Worm (Caenorhabditis elegans) whole organism, late embryonic: ENCODE data around the gene F01G4.6.

Experiments
- C08G9.2 ChIP-seq: sonication (generic microtip); optimal IDR thresholded peaks from 2 replicates; lab custom pipeline; 2016; ENCODE audit warnings: mild to moderate bottlenecking, missing genetic modification characterization, moderate library complexity, missing compliant biosample characterization
- F13H6.1 ChIP-seq: sonication (generic microtip); optimal IDR thresholded peaks from 2 replicates; lab custom pipeline; 2016; ENCODE audit warnings: missing genetic modification characterization, missing compliant biosample characterization
- K02D7.2 ChIP-seq: sonication (generic microtip); optimal IDR thresholded peaks from 2 replicates; lab custom pipeline; 2017; ENCODE audit warnings: mild to moderate bottlenecking, missing genetic modification characterization, missing compliant biosample characterization
- Y22D7AL.16 ChIP-seq: sonication (generic microtip); optimal IDR thresholded peaks from 2 replicates; lab custom pipeline; 2016; ENCODE audit warnings: missing genetic modification characterization, missing compliant biosample characterization
- ama-1 ChIP-seq: fragments of 150-350 bp; optimal IDR thresholded peaks from 2 replicates; lab custom pipeline; 2014
- ceh-14 ChIP-seq: sonication (generic microtip); optimal IDR thresholded peaks from 2 replicates; lab custom pipeline; 2016; ENCODE audit warnings: missing genotype, missing genetic modification characterization, missing compliant biosample characterization
- ceh-18 ChIP-seq: sonication (generic microtip); optimal IDR thresholded peaks from 2 replicates; lab custom pipeline; 2016; ENCODE audit warnings: missing genetic modification characterization, missing compliant biosample characterization
- ceh-19 ChIP-seq: fragments of 200-800 bp; sonication (Bioruptor generic); optimal IDR thresholded peaks from 2 replicates; lab custom pipeline; 2018; ENCODE audit warnings: mild to moderate bottlenecking, missing genetic modification characterization, missing compliant biosample characterization
- ceh-2 ChIP-seq: sonication (generic microtip); optimal IDR thresholded peaks from 2 replicates; lab custom pipeline; 2016; ENCODE audit warnings: missing genotype, missing genetic modification characterization, missing compliant biosample characterization
- ceh-24 ChIP-seq: sonication (generic microtip); optimal IDR thresholded peaks from 2 replicates; lab custom pipeline; 2016; ENCODE audit warnings: mild to moderate bottlenecking, missing genetic modification characterization, missing compliant biosample characterization
- ceh-34 ChIP-seq: sonication (generic microtip); optimal IDR thresholded peaks from 2 replicates; lab custom pipeline; 2016; ENCODE audit warnings: mild to moderate bottlenecking, missing genetic modification characterization, missing compliant biosample characterization
- ceh-48 ChIP-seq: sonication (generic microtip); optimal IDR thresholded peaks from 2 replicates; lab custom pipeline; 2016; ENCODE audit warnings: missing genetic modification characterization, inconsistent platforms, missing compliant biosample characterization
- ceh-6 ChIP-seq: fragments of 200-800 bp; sonication (Bioruptor generic); optimal IDR thresholded peaks from 2 replicates; lab custom pipeline; 2018; ENCODE audit warnings: mild to moderate bottlenecking, missing genetic modification characterization, missing compliant biosample characterization
- dmd-4 ChIP-seq: sonication (generic microtip); optimal IDR thresholded peaks from 2 replicates; lab custom pipeline; 2016; ENCODE audit warnings: borderline replicate concordance, missing genetic modification characterization, missing compliant biosample characterization
- dve-1 ChIP-seq: sonication (generic microtip); optimal IDR thresholded peaks from 2 replicates; lab custom pipeline; 2017; ENCODE audit warnings: antibody characterized with exemption, mild to moderate bottlenecking, missing genetic modification characterization, missing compliant biosample characterization
- ets-4 ChIP-seq: sonication (generic microtip); optimal IDR thresholded peaks from 2 replicates; lab custom pipeline; 2016; ENCODE audit warnings: missing genetic modification characterization, missing compliant biosample characterization
- eyg-1 ChIP-seq: sonication (generic microtip); optimal IDR thresholded peaks from 2 replicates; lab custom pipeline; 2016; ENCODE audit warnings: missing genotype, missing genetic modification characterization, missing compliant biosample characterization
- fkh-10 ChIP-seq: fragments of 150-350 bp; optimal IDR thresholded peaks from 2 replicates; lab custom pipeline; 2014; ENCODE audit warnings: missing biosample characterization, missing genetic modification reagents, missing genetic modification characterization
- lim-6 ChIP-seq: sonication (generic microtip); optimal IDR thresholded peaks from 2 replicates; lab custom pipeline; 2016; ENCODE audit warnings: missing genetic modification characterization, missing compliant biosample characterization
- mec-3 ChIP-seq: sonication (generic microtip); optimal IDR thresholded peaks from 2 replicates; lab custom pipeline; 2016; ENCODE audit warnings: borderline replicate concordance, missing genetic modification characterization, missing compliant biosample characterization
- nfya-1 ChIP-seq: sonication (generic microtip); optimal IDR thresholded peaks from 2 replicates; lab custom pipeline; 2017; ENCODE audit warnings: missing genetic modification characterization, mild to moderate bottlenecking, missing compliant biosample characterization, antibody characterized with exemption, moderate library complexity
- nhr-232 ChIP-seq: sonication (generic microtip); optimal IDR thresholded peaks from 2 replicates; lab custom pipeline; 2016; ENCODE audit warnings: missing genetic modification characterization, missing compliant biosample characterization
- npax-4 ChIP-seq: sonication (generic microtip); optimal IDR thresholded peaks from 2 replicates; lab custom pipeline; 2016; ENCODE audit warnings: missing genetic modification characterization, missing compliant biosample characterization
- pag-3 ChIP-seq: sonication (generic microtip); optimal IDR thresholded peaks from 2 replicates; lab custom pipeline; 2016; ENCODE audit warnings: missing compliant biosample characterization, missing genetic modification characterization, borderline replicate concordance
- pat-9 ChIP-seq: fragments of 200-800 bp; sonication (Bioruptor generic); optimal IDR thresholded peaks from 2 replicates; lab custom pipeline; 2018; ENCODE audit warnings: mild to moderate bottlenecking, missing genetic modification characterization, moderate library complexity, missing compliant biosample characterization
- pha-2 ChIP-seq: sonication (generic microtip); optimal IDR thresholded peaks from 2 replicates; lab custom pipeline; 2017; ENCODE audit warnings: mild to moderate bottlenecking, missing genetic modification characterization, missing compliant biosample characterization
- pqm-1 ChIP-seq: sonication (generic microtip); optimal IDR thresholded peaks from 2 replicates; lab custom pipeline; 2016; ENCODE audit warnings: missing genetic modification characterization, missing compliant biosample characterization
- syd-9 ChIP-seq: sonication (generic microtip); optimal IDR thresholded peaks from 2 replicates; lab custom pipeline; 2016; ENCODE audit warnings: mild to moderate bottlenecking, missing genetic modification characterization, moderate library complexity, missing compliant biosample characterization
- tbx-2 ChIP-seq: sonication (generic microtip); optimal IDR thresholded peaks from 2 replicates; lab custom pipeline; 2016; ENCODE audit warnings: missing genetic modification characterization, missing compliant biosample characterization
- tbx-7 ChIP-seq: sonication (generic microtip); optimal IDR thresholded peaks from 2 replicates; lab custom pipeline; 2016; ENCODE audit warnings: missing genotype, missing genetic modification characterization, missing compliant biosample characterization
- zip-5 ChIP-seq: sonication (generic microtip); optimal IDR thresholded peaks from 2 replicates; lab custom pipeline; 2016; ENCODE audit warnings: missing genetic modification characterization, missing compliant biosample characterization
- ztf-16 ChIP-seq: sonication (generic microtip); optimal IDR thresholded peaks from 2 replicates; lab custom pipeline; 2017; ENCODE audit warnings: missing genetic modification characterization, missing compliant biosample characterization

The F01G4.6 gene

DNA sequence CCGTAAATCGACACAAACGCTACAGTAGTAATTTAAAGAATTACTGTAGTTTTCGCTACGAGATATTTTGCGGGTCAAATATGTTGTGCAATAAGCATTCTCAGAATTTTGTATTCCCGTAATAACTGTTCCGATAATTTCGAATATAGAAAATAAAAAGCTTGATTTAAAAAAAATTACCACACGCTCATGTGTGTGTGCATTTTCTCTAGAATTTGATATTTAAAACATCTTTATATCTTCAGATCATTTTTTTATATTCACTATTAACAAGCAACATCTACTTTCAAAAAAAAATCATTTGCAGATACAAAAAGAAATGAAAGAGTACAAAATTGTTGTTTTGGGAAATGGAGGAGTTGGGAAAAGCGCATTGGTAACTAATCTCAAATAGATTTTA, 27.7 kb upstream of the F01G4.6 start, which contains the start of gene rap-3:
Gene rap-3, plus strand, starts transcription at position 301 of the 400 bp plus-strand sequence.
- TF ChIP-seq npax-4 (tag; lab: Kevin White, UChicago): no peak
- no peak for TF ChIP-seq mec-3 (tag; lab: Kevin White, UChicago)
- no peak for TF ChIP-seq ama-1 (lab: Kevin White, UChicago)
- TF ChIP-seq dve-1 (tag; lab: Kevin White, UChicago): no peak
- no peak for TF ChIP-seq C08G9.2 (tag; lab: Kevin White, UChicago)
- no peak for TF ChIP-seq zip-5 (tag; lab: Kevin White, UChicago)
- TF ChIP-seq nfya-1 (tag; lab: Kevin White, UChicago): no peak
- TF ChIP-seq pqm-1 (tag; lab: Kevin White, UChicago): no peak
- TF ChIP-seq ceh-19 (GFP tag; lab: Kevin White, UChicago): no peak
- no peak for TF ChIP-seq nhr-232
- no peak for TF ChIP-seq ztf-16
- no peak for TF ChIP-seq pag-3
- no peak for TF ChIP-seq ceh-18 (tag; lab: Kevin White, UChicago)
- no peak for TF ChIP-seq ceh-24
- TF ChIP-seq, all 69 proteins: peak for 0

DNA sequence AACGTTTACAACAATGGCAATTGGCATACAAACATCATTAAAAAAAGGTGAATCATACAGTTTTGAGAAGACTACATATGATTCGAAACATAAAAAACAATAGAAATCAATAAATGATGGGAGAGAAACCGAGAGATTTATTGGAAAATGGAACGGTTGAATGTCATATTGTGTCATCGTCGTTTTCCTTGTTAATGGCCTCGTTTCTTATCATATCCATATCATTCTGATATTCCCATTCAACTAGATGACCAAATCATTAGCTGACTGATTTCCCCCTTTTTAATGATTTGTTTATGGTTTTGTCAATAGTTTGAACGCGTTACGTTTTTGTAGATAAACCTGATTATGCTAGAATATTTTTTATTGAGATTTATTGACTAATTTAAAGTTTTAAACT, 25.5 kb upstream of the F01G4.6 start:
- TF ChIP-seq tbx-7: no peak
- TF ChIP-seq ama-1 (lab: Kevin White, UChicago): no peak
- TF ChIP-seq ceh-18 (tag; lab: Kevin White, UChicago): no peak
- no peak for TF ChIP-seq nhr-232
- TF ChIP-seq ceh-6 (GFP tag; lab: Kevin White, UChicago): no peak
- TF ChIP-seq pha-2 (tag; lab: Kevin White, UChicago): no peak
- TF ChIP-seq ets-4 (tag; lab: Kevin White, UChicago): no peak
- TF ChIP-seq npax-4 (tag; lab: Kevin White, UChicago): no peak
- TF ChIP-seq, all 69 proteins: peak for 0

DNA sequence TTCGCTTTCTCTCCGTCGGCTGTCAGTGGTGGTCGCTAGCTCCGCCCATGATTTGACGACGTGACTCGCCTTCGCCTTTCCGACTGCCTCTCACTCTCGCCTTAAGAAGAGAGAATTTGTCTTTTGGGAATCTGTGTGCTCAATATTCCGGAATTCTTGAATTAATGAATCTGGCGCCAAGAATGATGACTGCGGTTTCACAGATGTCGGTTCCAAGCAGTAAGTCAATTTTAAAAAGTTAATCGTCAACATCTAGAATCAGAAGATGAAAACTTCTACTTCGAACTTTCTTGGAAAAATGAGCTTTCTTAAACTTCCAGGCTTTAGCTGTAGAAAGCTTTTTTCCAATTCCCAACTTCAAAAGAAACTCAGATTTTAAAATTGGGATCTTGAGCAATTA, 20.3 kb upstream of the F01G4.6 start, which contains the start of gene nhr-67:
Gene nhr-67, plus strand, starts transcription at position 97 of the 400 bp plus-strand sequence.
- no peak for TF ChIP-seq nhr-232

DNA sequence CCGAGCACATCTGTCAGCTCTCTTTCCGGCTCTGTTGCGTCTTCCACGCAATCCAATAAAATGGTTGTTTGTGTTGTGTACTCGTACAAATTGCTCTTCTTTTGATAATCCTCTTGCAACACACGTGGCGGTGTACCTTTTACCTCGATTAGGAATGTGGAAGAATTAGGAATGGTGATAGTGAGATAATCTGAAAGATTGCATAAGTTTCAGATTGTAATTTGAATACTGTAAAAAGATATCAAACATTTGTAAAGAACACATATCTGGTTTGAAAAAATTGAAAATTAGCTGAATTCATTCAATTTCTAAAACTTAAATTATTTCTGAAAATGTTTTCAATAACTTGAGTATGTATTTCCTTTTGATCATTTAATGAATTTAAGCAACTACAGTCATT, 15.5 kb upstream of the F01G4.6 start, which contains the start of gene C08F8.6:
Gene C08F8.6, minus strand, starts transcription at position 101 of the 400 bp plus-strand sequence.
- TF ChIP-seq tbx-7 (no peak), ceh-48 (no peak), C08G9.2 (tag; lab: Kevin White, UChicago) (no peak), ceh-2 (tag; lab: Kevin White, UChicago) (no peak), tbx-2 (no peak), ama-1 (lab: Kevin White, UChicago) (no peak), fkh-10 (GFP tag; lab: Kevin White, UChicago) (no peak), F13H6.1 (tag; lab: Kevin White, UChicago) (no peak), K02D7.2 (tag; lab: Kevin White, UChicago) (no peak), lim-6 (no peak), eyg-1 (tag; lab: Kevin White, UChicago) (no peak), nhr-232 (no peak), mec-3 (tag; lab: Kevin White, UChicago) (no peak), nfya-1 (tag; lab: Kevin White, UChicago) (no peak), pat-9 (no peak), syd-9 (tag; lab: Kevin White, UChicago) (no peak), ceh-14 (tag; lab: Kevin White, UChicago) (no peak)

DNA sequence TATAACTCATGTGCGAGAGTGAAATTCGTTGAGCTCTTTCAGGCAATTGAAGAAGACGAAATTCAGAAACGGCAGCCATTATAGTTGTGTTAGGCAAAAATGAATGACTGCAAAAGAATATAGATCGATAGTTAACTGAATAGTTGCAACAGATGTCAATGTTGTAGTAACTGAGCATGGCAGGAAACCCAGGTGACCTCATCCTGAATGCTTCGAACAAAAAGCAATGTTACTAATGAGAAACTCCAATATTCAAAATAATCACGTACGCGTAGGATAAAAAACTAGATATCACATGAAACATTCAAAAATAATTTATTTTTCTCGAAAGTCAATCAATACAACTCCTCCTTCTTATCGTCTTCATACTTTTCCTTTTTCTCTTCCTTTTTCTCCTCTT, 13.1 kb upstream of the F01G4.6 start, which contains the start of gene fbxb-9:
Gene fbxb-9, minus strand, starts transcription at position 101 of the 400 bp plus-strand sequence.
- no peak for TF ChIP-seq Y22D7AL.16 (tag; lab: Kevin White, UChicago)
- no peak for TF ChIP-seq dve-1 (tag; lab: Kevin White, UChicago)
- TF ChIP-seq pat-9: no peak
- no peak for TF ChIP-seq dmd-4 (tag; lab: Kevin White, UChicago)
- no peak for TF ChIP-seq pqm-1 (tag; lab: Kevin White, UChicago)
- no peak for TF ChIP-seq ceh-34 (tag; lab: Kevin White, UChicago)
- no peak for TF ChIP-seq ceh-14 (tag; lab: Kevin White, UChicago)
- no peak for TF ChIP-seq zip-5 (tag; lab: Kevin White, UChicago)
